Worm (Caenorhabditis elegans): Measurements from ENCODE around the gene C47E12.11.
A peak's percentile ranks its signal among the peaks of the same experiment; 100 is the strongest.

Gene C47E12.11

DNA sequence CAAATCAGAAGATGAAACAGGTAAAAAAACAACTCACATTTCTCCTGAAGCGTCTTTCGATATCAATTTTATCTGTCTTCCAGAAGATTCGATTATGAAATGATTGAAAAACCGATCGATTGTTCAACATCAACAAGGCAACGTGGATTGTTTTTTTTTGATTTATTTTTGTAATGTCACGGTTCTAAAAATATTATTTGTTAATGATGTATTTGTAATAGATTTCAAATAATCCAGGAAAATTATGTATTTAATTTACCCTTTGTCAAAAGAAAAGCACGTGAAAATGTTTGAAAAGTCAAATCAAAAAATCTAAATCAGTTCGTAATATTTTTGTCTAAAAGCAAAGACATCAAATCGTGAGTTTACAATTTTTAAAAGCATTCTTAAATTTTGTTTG is at the start of gene C47E12.11, which contains the start of gene kin-5:
Gene C47E12.11 (plus strand): TSS at position 320 of the 400 bp plus-strand sequence.
Gene kin-5 (minus strand): TSS at position 101 of the 400 bp plus-strand sequence.
- no peak for TF ChIP-seq F13H6.1 (tag; optimal IDR thresholded peaks at IDR 0.05)
- TF ChIP-seq ztf-4 (tag; optimal IDR thresholded peaks at IDR 0.05), result no peak
- TF ChIP-seq sma-9 (GFP tag; optimal IDR thresholded peaks at IDR 0.05), result no peak
- TF ChIP-seq sma-9 (tag; optimal IDR thresholded peaks at IDR 0.05), result no peak
- TF ChIP-seq elt-1 (tag; optimal IDR thresholded peaks at IDR 0.05), result no peak
- TF ChIP-seq nhr-6 (tag; optimal IDR thresholded peaks at IDR 0.05), result no peak
- no peak for TF ChIP-seq skn-1 (tag; optimal IDR thresholded peaks at IDR 0.05)
- no peak for TF ChIP-seq mab-5 (tag; optimal IDR thresholded peaks at IDR 0.05)
- no peak for TF ChIP-seq fos-1 (tag; optimal IDR thresholded peaks at IDR 0.05)
- no peak for TF ChIP-seq nhr-77 (tag; optimal IDR thresholded peaks at IDR 0.05)
- TF ChIP-seq egl-27 (tag; optimal IDR thresholded peaks at IDR 0.05), result no peak
- TF ChIP-seq nhr-21 (tag; optimal IDR thresholded peaks at IDR 0.05), result no peak
- TF ChIP-seq ZK546.5 (tag; optimal IDR thresholded peaks at IDR 0.05), result no peak
- TF ChIP-seq nhr-11 (tag; optimal IDR thresholded peaks at IDR 0.05), result no peak
- no peak for TF ChIP-seq mbf-1 (tag; optimal IDR thresholded peaks at IDR 0.05)
- TF ChIP-seq elt-3 (tag; optimal IDR thresholded peaks at IDR 0.05), result no peak
- TF ChIP-seq ceh-82 (tag; optimal IDR thresholded peaks at IDR 0.05), result no peak
- TF ChIP-seq lin-13 (GFP tag; optimal IDR thresholded peaks at IDR 0.05), result no peak
- TF ChIP-seq dmd-4 (tag; optimal IDR thresholded peaks at IDR 0.05), result no peak
- TF ChIP-seq crh-2 (tag; optimal IDR thresholded peaks at IDR 0.05), result no peak

DNA sequence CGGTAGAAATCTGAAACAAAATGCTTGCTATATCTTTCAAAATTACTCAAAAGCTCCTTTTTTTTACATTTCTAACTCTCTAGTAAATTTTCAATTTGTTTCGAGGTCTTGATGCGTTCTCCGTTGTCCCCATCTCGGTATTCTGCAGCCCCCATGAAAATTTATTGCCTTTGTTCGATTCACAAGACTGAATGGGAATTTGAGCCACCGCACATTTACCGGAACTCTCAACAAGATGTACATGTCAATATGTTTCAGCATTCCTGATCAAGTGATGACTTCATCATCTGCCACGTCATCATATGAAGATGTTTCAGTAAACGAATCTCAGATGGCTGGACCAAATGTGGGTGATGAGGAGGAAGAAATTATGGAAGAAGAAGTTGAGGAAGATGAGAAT is 48.8 kb upstream of the C47E12.11 start:
- TF ChIP-seq nhr-129 (tag; optimal IDR thresholded peaks at IDR 0.05) (no peak), sma-3 (GFP tag; optimal IDR thresholded peaks at IDR 0.05) (no peak), lin-11 (tag; optimal IDR thresholded peaks at IDR 0.05) (no peak), unc-39 (tag; optimal IDR thresholded peaks at IDR 0.05) (no peak)

DNA sequence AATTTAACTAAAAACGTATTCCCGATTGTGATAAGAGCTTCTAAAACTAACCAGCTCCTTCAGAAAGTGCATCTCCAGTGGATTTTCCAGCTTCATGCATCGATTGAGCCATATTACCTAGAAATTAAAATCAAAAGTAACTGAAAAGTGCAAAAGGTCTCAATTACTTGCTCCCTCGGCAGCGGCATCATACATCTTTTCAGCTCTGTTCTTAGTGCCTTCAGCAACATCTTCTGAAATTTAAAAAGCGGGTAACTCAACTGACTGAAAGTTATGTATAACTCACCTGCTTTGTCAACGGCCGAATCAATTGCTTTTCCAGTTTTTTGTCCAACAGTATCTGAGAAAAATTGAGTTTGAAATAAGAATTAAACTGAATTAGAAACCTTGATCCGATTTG is 44.8 kb upstream of the C47E12.11 start:
- TF ChIP-seq C34F6.9 (tag; optimal IDR thresholded peaks at IDR 0.05) (no peak), sma-9 (GFP tag; optimal IDR thresholded peaks at IDR 0.05) (no peak), sma-9 (tag; optimal IDR thresholded peaks at IDR 0.05) (no peak), egl-27 (tag; optimal IDR thresholded peaks at IDR 0.05) (no peak), dmd-4 (tag; optimal IDR thresholded peaks at IDR 0.05) (no peak), gmeb-1 (tag; optimal IDR thresholded peaks at IDR 0.05) (no peak), lin-11 (tag; optimal IDR thresholded peaks at IDR 0.05) (no peak), nhr-10 (tag; optimal IDR thresholded peaks at IDR 0.05) (no peak)

DNA sequence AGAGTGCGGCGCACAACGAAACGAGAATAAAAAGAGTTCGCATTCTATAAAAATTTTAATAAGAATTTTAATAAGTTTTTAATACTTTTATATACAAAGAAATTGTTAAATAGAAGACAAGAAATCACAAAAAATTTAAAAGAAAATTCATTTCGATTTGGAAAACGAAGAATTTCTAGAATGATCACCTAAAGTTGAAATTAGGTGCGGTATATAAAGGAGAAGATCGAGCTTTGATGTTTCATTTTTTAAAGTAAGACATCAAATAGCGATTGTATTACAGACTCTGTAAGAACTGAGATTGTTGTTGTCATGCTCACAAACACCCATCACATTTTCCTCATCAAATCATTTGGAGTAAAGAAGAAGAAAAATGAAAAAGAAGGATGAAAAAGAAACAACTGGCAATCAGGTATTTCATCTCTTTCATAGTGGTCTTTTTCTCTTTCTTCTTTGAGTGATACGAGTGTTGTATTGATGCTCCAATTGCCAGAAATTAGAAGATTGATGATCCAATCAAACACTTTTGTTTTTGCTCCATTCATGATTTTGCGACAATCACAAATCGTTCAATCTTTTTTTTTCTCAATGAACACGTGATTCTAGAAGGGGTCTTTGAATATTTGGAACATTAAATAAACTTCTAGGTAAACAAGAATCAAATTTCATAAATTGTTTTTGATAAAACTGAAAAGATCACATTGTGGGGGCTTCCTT is 40.9 kb upstream of the C47E12.11 start, which contains the start of gene dur-1:
Gene dur-1 (minus strand): TSS at position 51 of the 717 bp plus-strand sequence.
- TF ChIP-seq lsy-2 (tag; optimal IDR thresholded peaks at IDR 0.05), result peak in 1 of 2 experiments; percentile 61
- peak; percentile 61 for TF ChIP-seq C34F6.9 (tag; optimal IDR thresholded peaks at IDR 0.05)
- no peak for TF ChIP-seq nhr-77 (tag; optimal IDR thresholded peaks at IDR 0.05)
- TF ChIP-seq alr-1 (tag; optimal IDR thresholded peaks at IDR 0.05), result no peak
- TF ChIP-seq lin-39 (tag; optimal IDR thresholded peaks at IDR 0.05), result peak; percentile 38
- peak; percentile 56 for TF ChIP-seq nhr-129 (tag; optimal IDR thresholded peaks at IDR 0.05)
- peak; percentile 76 for TF ChIP-seq F13H6.1 (tag; optimal IDR thresholded peaks at IDR 0.05)
- TF ChIP-seq sma-9 (GFP tag; optimal IDR thresholded peaks at IDR 0.05), result peak; percentile 16
- no peak for TF ChIP-seq sma-9 (tag; optimal IDR thresholded peaks at IDR 0.05)
- no peak for TF ChIP-seq nhr-10 (tag; optimal IDR thresholded peaks at IDR 0.05)
- no peak for TF ChIP-seq snpc-4 (tag; optimal IDR thresholded peaks at IDR 0.05)
- TF ChIP-seq lin-13 (GFP tag; optimal IDR thresholded peaks at IDR 0.05), result no peak

DNA sequence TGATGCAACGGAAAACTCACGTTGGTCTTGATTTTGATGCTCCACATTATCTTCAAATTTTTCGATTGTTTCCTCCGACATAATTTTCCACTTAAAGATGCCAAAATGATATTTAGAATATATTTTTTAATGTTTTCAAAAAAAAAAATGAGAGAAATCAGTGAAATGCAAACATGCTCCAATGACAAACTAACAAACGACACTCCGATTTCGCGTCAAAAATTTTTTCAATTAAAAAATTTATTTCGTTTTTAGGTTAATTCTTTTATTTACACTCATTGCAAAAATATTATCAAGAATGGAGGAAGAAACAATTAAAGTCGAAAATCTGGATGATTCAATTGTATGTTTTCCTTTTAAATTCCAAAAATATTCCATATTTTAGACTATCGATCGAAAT is 37.1 kb upstream of the C47E12.11 start, which contains the start of the genes trmt-10A and F25H8.2:
Gene trmt-10A (minus strand): TSS at position 159 of the 400 bp plus-strand sequence.
Gene F25H8.2 (plus strand): TSS at position 181 of the 400 bp plus-strand sequence.
- TF ChIP-seq mbf-1 (tag; optimal IDR thresholded peaks at IDR 0.05) (no peak), elt-1 (tag; optimal IDR thresholded peaks at IDR 0.05) (no peak), lin-13 (GFP tag; optimal IDR thresholded peaks at IDR 0.05) (peak; percentile 15), skn-1 (tag; optimal IDR thresholded peaks at IDR 0.05) (no peak), lin-39 (tag; optimal IDR thresholded peaks at IDR 0.05) (no peak), nhr-21 (tag; optimal IDR thresholded peaks at IDR 0.05) (no peak), F13H6.1 (tag; optimal IDR thresholded peaks at IDR 0.05) (no peak), alr-1 (tag; optimal IDR thresholded peaks at IDR 0.05) (no peak), nhr-11 (tag; optimal IDR thresholded peaks at IDR 0.05) (no peak), lin-11 (tag; optimal IDR thresholded peaks at IDR 0.05) (no peak), ceh-16 (tag; optimal IDR thresholded peaks at IDR 0.05) (no peak), gmeb-1 (tag; optimal IDR thresholded peaks at IDR 0.05) (peak; percentile 33), unc-55 (GFP tag; optimal IDR thresholded peaks at IDR 0.05) (peak; percentile 89), zag-1 (tag; optimal IDR thresholded peaks at IDR 0.05) (peak; percentile 8), elt-3 (tag; optimal IDR thresholded peaks at IDR 0.05) (no peak), nhr-10 (tag; optimal IDR thresholded peaks at IDR 0.05) (no peak), Y55F3AM.14 (GFP tag; optimal IDR thresholded peaks at IDR 0.05) (no peak), ZK546.5 (tag; optimal IDR thresholded peaks at IDR 0.05) (no peak), ztf-1 (GFP tag; conservative IDR thresholded peaks at IDR 0.05) (no peak), sma-3 (GFP tag; optimal IDR thresholded peaks at IDR 0.05) (no peak), ama-1 (optimal IDR thresholded peaks at IDR 0.05) (no peak), nhr-6 (tag; optimal IDR thresholded peaks at IDR 0.05) (no peak), nhr-25 (tag; optimal IDR thresholded peaks at IDR 0.05) (no peak), sma-9 (GFP tag; optimal IDR thresholded peaks at IDR 0.05) (no peak), sma-9 (tag; optimal IDR thresholded peaks at IDR 0.05) (no peak), ztf-4 (tag; optimal IDR thresholded peaks at IDR 0.05) (no peak), nhr-129 (tag; optimal IDR thresholded peaks at IDR 0.05) (peak; percentile 42), lsy-2 (tag; optimal IDR thresholded peaks at IDR 0.05) (peak in 1 of 2 experiments; percentile 74), blmp-1 (tag; optimal IDR thresholded peaks at IDR 0.05; ENCODE audit: insufficient read depth) (no peak), aly-2 (tag; optimal IDR thresholded peaks at IDR 0.05) (no peak), nhr-77 (tag; optimal IDR thresholded peaks at IDR 0.05) (no peak), crh-2 (tag; optimal IDR thresholded peaks at IDR 0.05) (peak; percentile 26), dmd-4 (tag; optimal IDR thresholded peaks at IDR 0.05) (no peak)
